Fruit fly (Drosophila melanogaster): ENCODE data around the gene CG46394.

CG46394 gene

dm6 chr3L:11624281-11624680, 24.1 kb downstream of the CG46394 start, which contains the start of gene Akr1B:
Gene Akr1B, minus strand, starts transcription at chr3L:11624381.
- TF ChIP-seq fru (GFP tag; optimal IDR thresholded peaks at IDR 0.05) (no peak), ey (GFP tag; optimal IDR thresholded peaks at IDR 0.05) (no peak), usp (GFP tag; optimal IDR thresholded peaks at IDR 0.05) (no peak), Hr78 (GFP tag; optimal IDR thresholded peaks at IDR 0.05) (no peak)

DNA sequence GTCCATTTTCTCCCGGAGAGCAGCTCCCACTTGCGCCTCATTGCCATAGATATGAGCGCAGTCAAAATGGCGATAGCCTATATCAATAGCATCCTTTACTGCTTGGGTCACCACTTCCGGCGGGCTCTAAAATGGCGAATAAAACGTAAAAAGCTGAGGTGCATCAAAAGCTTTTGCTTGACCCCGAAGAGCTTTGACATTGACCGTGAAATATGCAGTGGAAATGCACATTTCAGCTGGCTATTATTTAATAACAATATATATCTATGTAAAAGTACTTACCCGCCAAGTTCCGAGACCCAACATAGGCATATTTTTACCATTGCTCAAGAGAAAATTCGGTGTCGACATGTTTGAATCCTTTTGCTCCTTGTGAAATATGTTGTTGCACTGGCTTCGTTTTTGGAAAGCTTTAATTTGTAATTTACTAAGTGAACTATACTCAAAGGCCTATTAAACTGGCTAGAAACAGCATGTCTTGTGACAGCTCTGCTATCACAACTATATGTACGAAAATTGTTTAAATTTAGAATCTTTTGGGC, 25.5 kb downstream of the CG46394 start, which contains the start of gene CG6083:
Gene CG6083 (minus strand): TSS at position 492 of the 542 bp plus-strand sequence.
- TF ChIP-seq tai (GFP tag; optimal IDR thresholded peaks at IDR 0.05) (no peak), dl (GFP tag; optimal IDR thresholded peaks at IDR 0.05; ENCODE audit: insufficient read depth in 1 of 2, partially characterized antibody in 2 of 2) (no peak), Abd-B (GFP tag; optimal IDR thresholded peaks at IDR 0.05) (no peak), Hr78 (GFP tag; optimal IDR thresholded peaks at IDR 0.05) (no peak), CrebA (GFP tag; optimal IDR thresholded peaks at IDR 0.05; ENCODE audit: borderline replicate concordance) (no peak), Rel (GFP tag; optimal IDR thresholded peaks at IDR 0.05) (no peak), Rel (tag; optimal IDR thresholded peaks at IDR 0.05) (no peak), pan (optimal IDR thresholded peaks at IDR 0.05) (no peak), foxo (GFP tag; optimal IDR thresholded peaks at IDR 0.05) (no peak), GATAd (GFP tag; optimal IDR thresholded peaks at IDR 0.05) (no peak), OdsH (GFP tag; optimal IDR thresholded peaks at IDR 0.05) (no peak), sv (GFP tag; optimal IDR thresholded peaks at IDR 0.05) (no peak), br (GFP tag; optimal IDR thresholded peaks at IDR 0.05) (no peak), Hnf4 (GFP tag; optimal IDR thresholded peaks at IDR 0.05) (no peak), sage (GFP tag; optimal IDR thresholded peaks at IDR 0.05) (no peak), Hr83 (GFP tag; optimal IDR thresholded peaks at IDR 0.05; ENCODE audit: poor library complexity, severe bottlenecking) (no peak), fru (GFP tag; optimal IDR thresholded peaks at IDR 0.05) (no peak), HLH106 (tag; optimal IDR thresholded peaks at IDR 0.05) (no peak), dsf (GFP tag; optimal IDR thresholded peaks at IDR 0.05; ENCODE audit: borderline replicate concordance) (no peak)

- TF ChIP-seq Myc (optimal IDR thresholded peaks at IDR 0.05): no peak
- TF ChIP-seq dl (GFP tag; optimal IDR thresholded peaks at IDR 0.05; ENCODE audit: insufficient read depth in 1 of 2, partially characterized antibody in 2 of 2): no peak
- TF ChIP-seq CG32264 (GFP tag; optimal IDR thresholded peaks at IDR 0.05): no peak
- no peak for TF ChIP-seq Rel (GFP tag; optimal IDR thresholded peaks at IDR 0.05)
- TF ChIP-seq Rel (tag; optimal IDR thresholded peaks at IDR 0.05): no peak
- no peak for TF ChIP-seq N (GFP tag; optimal IDR thresholded peaks at IDR 0.05)
- TF ChIP-seq tai (GFP tag; optimal IDR thresholded peaks at IDR 0.05): no peak
- TF ChIP-seq woc (GFP tag; optimal IDR thresholded peaks at IDR 0.05): no peak
- no peak for TF ChIP-seq fru (GFP tag; optimal IDR thresholded peaks at IDR 0.05)
- no peak for TF ChIP-seq dsf (GFP tag; optimal IDR thresholded peaks at IDR 0.05; ENCODE audit: borderline replicate concordance)
- TF ChIP-seq br (GFP tag; optimal IDR thresholded peaks at IDR 0.05): no peak
- TF ChIP-seq pan (optimal IDR thresholded peaks at IDR 0.05): no peak
- no peak for TF ChIP-seq usp (GFP tag; optimal IDR thresholded peaks at IDR 0.05)
- no peak for TF ChIP-seq OdsH (GFP tag; optimal IDR thresholded peaks at IDR 0.05)
- TF ChIP-seq h (GFP tag; optimal IDR thresholded peaks at IDR 0.05): no peak
- no peak for TF ChIP-seq Hr83 (GFP tag; optimal IDR thresholded peaks at IDR 0.05; ENCODE audit: poor library complexity, severe bottlenecking)
- TF ChIP-seq Hnf4 (GFP tag; optimal IDR thresholded peaks at IDR 0.05): no peak
- TF ChIP-seq Hr78 (GFP tag; optimal IDR thresholded peaks at IDR 0.05): no peak
- TF ChIP-seq sv (GFP tag; optimal IDR thresholded peaks at IDR 0.05): no peak
These were observed 26.2 kb downstream of the CG46394 start, which contains the start of gene PCID2 for dm6 chr3L:11626229-11626826. Gene PCID2, plus strand, starts transcription at chr3L:11626441.

DNA sequence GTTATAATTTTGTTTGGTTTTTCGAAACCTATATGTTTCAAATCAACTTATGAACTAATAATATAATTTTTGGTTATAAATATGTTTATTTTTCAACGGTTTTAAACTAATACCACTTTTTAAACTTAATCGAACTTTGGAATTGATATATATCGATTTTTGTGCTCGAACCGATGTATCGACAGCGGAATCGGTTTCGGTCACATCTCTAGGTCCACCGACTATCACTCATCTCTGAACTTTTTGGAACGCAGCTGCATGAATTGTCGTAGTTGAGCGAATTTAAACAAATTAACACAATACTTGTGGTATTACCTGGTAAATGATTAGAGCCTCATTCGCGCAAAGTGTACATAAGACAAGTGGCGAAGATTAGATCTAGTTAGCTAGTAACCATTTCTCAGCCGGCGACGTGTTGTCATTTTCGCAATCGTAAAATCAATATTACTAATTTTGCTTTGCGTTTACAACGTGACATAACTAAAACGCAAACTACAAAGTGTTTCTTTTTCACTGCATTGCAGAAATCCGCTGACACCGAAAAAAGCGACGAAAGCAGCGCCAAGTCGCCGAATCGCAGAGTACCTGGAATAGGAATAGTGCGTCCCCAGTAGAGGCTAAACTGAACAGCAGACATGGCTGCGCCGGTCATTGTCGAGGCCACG, 27.8 kb downstream of the CG46394 start, which contains the start of gene Apt1:
Gene Apt1 (plus strand): TSS at position 219 of the 665 bp plus-strand sequence.
- TF ChIP-seq br (GFP tag; optimal IDR thresholded peaks at IDR 0.05) (no peak), tai (GFP tag; optimal IDR thresholded peaks at IDR 0.05) (peak; percentile 74), Abd-B (GFP tag; optimal IDR thresholded peaks at IDR 0.05) (no peak), dsf (GFP tag; optimal IDR thresholded peaks at IDR 0.05; ENCODE audit: borderline replicate concordance) (peak; percentile 23), foxo (GFP tag; optimal IDR thresholded peaks at IDR 0.05) (no peak), dl (GFP tag; optimal IDR thresholded peaks at IDR 0.05; ENCODE audit: insufficient read depth in 1 of 2, partially characterized antibody in 2 of 2) (no peak), Dfd (GFP tag; optimal IDR thresholded peaks at IDR 0.05) (no peak), sage (GFP tag; optimal IDR thresholded peaks at IDR 0.05) (peak; percentile 47), Jra (GFP tag; optimal IDR thresholded peaks at IDR 0.05) (peak; percentile 73), Hr83 (GFP tag; optimal IDR thresholded peaks at IDR 0.05; ENCODE audit: poor library complexity, severe bottlenecking) (peak; percentile 74), fru (GFP tag; optimal IDR thresholded peaks at IDR 0.05) (no peak), N (GFP tag; optimal IDR thresholded peaks at IDR 0.05) (no peak), Rel (GFP tag; optimal IDR thresholded peaks at IDR 0.05) (no peak), Rel (tag; optimal IDR thresholded peaks at IDR 0.05) (peak; percentile 9), woc (GFP tag; optimal IDR thresholded peaks at IDR 0.05) (no peak), brk (GFP tag; optimal IDR thresholded peaks at IDR 0.05) (peak; percentile 52), Hr78 (GFP tag; optimal IDR thresholded peaks at IDR 0.05) (no peak), h (GFP tag; optimal IDR thresholded peaks at IDR 0.05) (peak; percentile 17), pan (optimal IDR thresholded peaks at IDR 0.05) (no peak), rgr (GFP tag; optimal IDR thresholded peaks at IDR 0.05) (peak; percentile 10), dmrt93B (GFP tag; optimal IDR thresholded peaks at IDR 0.05) (no peak), ey (GFP tag; optimal IDR thresholded peaks at IDR 0.05) (no peak), Vsx2 (GFP tag; optimal IDR thresholded peaks at IDR 0.05; ENCODE audit: partially characterized antibody) (no peak), Hnf4 (GFP tag; optimal IDR thresholded peaks at IDR 0.05) (peak; percentile 81)

Data from whole organism, wandering third instar larva.